Fruit fly (Drosophila melanogaster): ENCODE results near the gene Pp1alpha-96A.

DNA sequence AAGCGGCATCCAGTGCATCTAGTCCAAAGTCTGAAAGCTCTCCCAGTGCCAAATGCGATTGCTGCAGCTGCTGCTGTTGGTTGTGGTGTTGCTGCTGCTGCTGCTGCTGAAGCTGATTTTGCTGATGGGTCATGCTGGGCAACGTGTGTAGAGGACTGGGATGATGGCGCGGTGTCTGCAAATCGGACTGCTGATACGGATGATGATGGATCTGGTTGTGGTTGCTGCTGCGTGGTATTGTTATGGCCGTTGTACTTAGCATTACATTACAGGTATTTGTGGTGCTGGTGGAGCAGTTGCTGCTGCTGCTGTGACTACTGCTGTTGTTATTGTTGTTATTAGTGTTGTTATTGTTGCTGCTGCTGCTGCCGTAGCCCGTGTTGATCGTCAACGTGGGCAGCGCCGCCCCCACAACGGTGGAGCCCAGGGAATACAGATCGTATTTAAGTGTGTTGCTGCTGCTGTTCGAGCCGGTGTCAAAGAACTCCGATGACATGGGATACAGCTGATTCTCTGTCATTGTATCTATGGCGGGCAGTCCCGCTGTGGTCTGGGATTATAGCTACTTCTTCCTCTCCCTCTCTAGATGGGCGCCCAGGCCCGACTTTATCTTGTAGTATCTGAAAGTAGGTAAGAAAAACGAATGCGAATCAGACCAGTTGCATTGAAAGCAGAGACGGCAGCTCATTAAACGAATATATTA, 44.4 kb downstream of the Pp1alpha-96A start:
- TF ChIP-seq CG1620 (GFP tag; optimal IDR thresholded peaks at IDR 0.05) (no peak), ovo (GFP tag; optimal IDR thresholded peaks at IDR 0.05) (no peak), pad (GFP tag; optimal IDR thresholded peaks at IDR 0.05) (no peak), Crg-1 (GFP tag; optimal IDR thresholded peaks at IDR 0.05) (no peak), CG14711 (tag; optimal IDR thresholded peaks at IDR 0.05) (no peak), kay (GFP tag; ENCODE audit: borderline replicate concordance) (no peak), CG12768 (GFP tag; optimal IDR thresholded peaks at IDR 0.05) (no peak), cic (GFP tag; optimal IDR thresholded peaks at IDR 0.05) (no peak), Hr96 (GFP tag; optimal IDR thresholded peaks at IDR 0.05) (no peak), CG7101 (tag; optimal IDR thresholded peaks at IDR 0.05) (no peak), toe (GFP tag; optimal IDR thresholded peaks at IDR 0.05) (no peak), CG5204 (GFP tag; optimal IDR thresholded peaks at IDR 0.05) (no peak), cnc (optimal IDR thresholded peaks at IDR 0.05) (no peak)
